Comparison of ENCODE assay signal across 1 fruit fly cellular context in the genomic region with DNA sequence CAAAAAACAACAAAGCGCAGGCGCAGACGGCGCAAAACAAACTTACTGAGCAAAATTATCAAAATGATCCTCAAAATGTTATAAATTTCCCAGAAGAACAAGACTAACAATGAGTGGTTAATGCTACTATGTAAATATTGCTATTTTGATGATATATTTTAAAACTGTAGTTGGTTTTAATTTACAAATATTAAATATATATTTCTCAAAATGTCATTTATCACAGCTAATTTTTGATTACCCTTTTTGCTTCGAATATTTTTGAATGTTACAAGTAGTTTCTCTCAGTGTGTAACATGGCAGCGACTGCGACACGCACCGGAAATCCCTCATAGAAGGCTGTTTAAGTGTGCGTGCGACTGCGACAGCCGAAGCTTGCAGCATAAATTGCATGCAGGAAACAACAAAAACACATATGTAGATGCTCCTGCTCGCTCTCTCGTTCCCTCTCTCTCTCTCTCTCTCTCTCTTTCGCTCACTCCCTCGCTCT.
TF ChIP-seq lines count a peak whose summit lies in the region.

No protein-coding gene starts in this region.

TF ChIP-seq in whole organism, embryonic, 481 proteins besides CTCF, POLR2A, EP300 and RAD21 (continued from another document and continues in another):
- TF ChIP-seq Jarid2 (GFP tag; optimal IDR thresholded peaks at IDR 0.05; lab: Kevin White, UChicago) (no peak), Pdp1 (GFP tag; optimal IDR thresholded peaks at IDR 0.05; lab: Kevin White, UChicago) (no peak), CG8290 (GFP tag; optimal IDR thresholded peaks at IDR 0.05; lab: Kevin White, UChicago) (no peak), CG8290 (tag; optimal IDR thresholded peaks at IDR 0.05; lab: Kevin White, UChicago) (no peak), sna (GFP tag; IDR thresholded peaks at IDR 0.05; lab: Robert Waterston, UW; ENCODE audit: partially characterized antibody) (no peak), Chrac-16 (GFP tag; optimal IDR thresholded peaks at IDR 0.05; lab: Kevin White, UChicago) (no peak), wor (GFP tag; IDR thresholded peaks at IDR 0.05; lab: Robert Waterston, UW) (no peak), CG3281 (GFP tag; optimal IDR thresholded peaks at IDR 0.05; lab: Kevin White, UChicago) (no peak), bcd (GFP tag; optimal IDR thresholded peaks at IDR 0.05; lab: Kevin White, UChicago) (peak; percentile 16), mam (GFP tag; optimal IDR thresholded peaks at IDR 0.05; lab: Kevin White, UChicago) (no peak), CG12155 (GFP tag; optimal IDR thresholded peaks at IDR 0.05; lab: Kevin White, UChicago) (no peak), Meics (GFP tag; optimal IDR thresholded peaks at IDR 0.05; lab: Kevin White, UChicago) (no peak), CG9932 (GFP tag; IDR thresholded peaks at IDR 0.05; lab: Robert Waterston, UW) (no peak), CG4707 (GFP tag; optimal IDR thresholded peaks at IDR 0.05; lab: Kevin White, UChicago) (no peak), CG6654 (GFP tag; optimal IDR thresholded peaks at IDR 0.05; lab: Kevin White, UChicago) (no peak), Taf1 (GFP tag; IDR thresholded peaks at IDR 0.05; lab: Robert Waterston, UW) (no peak), gsb (GFP tag; IDR thresholded peaks at IDR 0.05; lab: Robert Waterston, UW) (no peak), CG34376 (GFP tag; optimal IDR thresholded peaks at IDR 0.05; lab: Kevin White, UChicago) (no peak), ash1 (GFP tag; optimal IDR thresholded peaks at IDR 0.05; lab: Kevin White, UChicago) (no peak), Blimp-1 (GFP tag; optimal IDR thresholded peaks at IDR 0.05; lab: Kevin White, UChicago) (peak; percentile 51), CG10366 (GFP tag; IDR thresholded peaks at IDR 0.05; lab: Robert Waterston, UW) (no peak), CG4404 (GFP tag; IDR thresholded peaks at IDR 0.05; lab: Robert Waterston, UW) (no peak), NFAT (GFP tag; IDR thresholded peaks at IDR 0.05; lab: Robert Waterston, UW) (no peak), CG2202 (tag; optimal IDR thresholded peaks at IDR 0.05; lab: Kevin White, UChicago) (no peak), Bteb2 (GFP tag; optimal IDR thresholded peaks at IDR 0.05; lab: Kevin White, UChicago) (no peak), CG6854 (GFP tag; optimal IDR thresholded peaks at IDR 0.05; lab: Kevin White, UChicago) (no peak), hbn (GFP tag; IDR thresholded peaks at IDR 0.05; lab: Robert Waterston, UW; ENCODE audit: partially characterized antibody) (no peak), Mrtf (GFP tag; IDR thresholded peaks at IDR 0.05; lab: Robert Waterston, UW) (no peak), CG17612 (GFP tag; IDR thresholded peaks at IDR 0.05; lab: Robert Waterston, UW) (no peak), pb (GFP tag; optimal IDR thresholded peaks at IDR 0.05; lab: Kevin White, UChicago) (no peak), CG1233 (GFP tag; optimal IDR thresholded peaks at IDR 0.05; lab: Kevin White, UChicago) (peak; percentile 1), CG9609 (GFP tag; optimal IDR thresholded peaks at IDR 0.05; lab: Kevin White, UChicago) (no peak), Xbp1 (GFP tag; optimal IDR thresholded peaks at IDR 0.05; lab: Kevin White, UChicago) (peak; percentile 28), psq (GFP tag; optimal IDR thresholded peaks at IDR 0.05; lab: Kevin White, UChicago) (no peak), CG2199 (GFP tag; IDR thresholded peaks at IDR 0.05; lab: Robert Waterston, UW) (peak; percentile 57; the same call in 1 of the 3 replicates), CG4424 (GFP tag; optimal IDR thresholded peaks at IDR 0.05; lab: Kevin White, UChicago) (peak; percentile 53), CG12744 (GFP tag; optimal IDR thresholded peaks at IDR 0.05; lab: Kevin White, UChicago) (no peak), tna (GFP tag; IDR thresholded peaks at IDR 0.05; lab: Robert Waterston, UW; ENCODE audit: partially characterized antibody) (no peak), br (optimal IDR thresholded peaks at IDR 0.05; lab: Kevin White, UChicago) (no peak), gce (GFP tag; IDR thresholded peaks at IDR 0.05; lab: Robert Waterston, UW) (no peak), CG9727 (GFP tag; optimal IDR thresholded peaks at IDR 0.05; lab: Kevin White, UChicago) (peak; percentile 52), CG3407 (GFP tag; optimal IDR thresholded peaks at IDR 0.05; lab: Kevin White, UChicago) (peak; percentile 8), CG15011 (GFP tag; optimal IDR thresholded peaks at IDR 0.05; lab: Kevin White, UChicago) (no peak), CG2120 (GFP tag; optimal IDR thresholded peaks at IDR 0.05; lab: Kevin White, UChicago) (no peak), CG34224 (GFP tag; IDR thresholded peaks at IDR 0.05; lab: Robert Waterston, UW; ENCODE audit: partially characterized antibody) (no peak), Spps (tag; optimal IDR thresholded peaks at IDR 0.05; lab: Kevin White, UChicago) (peak; percentile 0), chn (GFP tag; optimal IDR thresholded peaks at IDR 0.05; lab: Kevin White, UChicago) (no peak), CG8765 (GFP tag; IDR thresholded peaks at IDR 0.05; lab: Robert Waterston, UW) (no peak), dati (GFP tag; IDR thresholded peaks at IDR 0.05; lab: Robert Waterston, UW) (0 out of 2 replicates have a peak, but pooled peaks have one; percentile 24), CG12391 (tag; optimal IDR thresholded peaks at IDR 0.05; lab: Kevin White, UChicago) (peak; percentile 50), Hmr (GFP tag; optimal IDR thresholded peaks at IDR 0.05; lab: Kevin White, UChicago) (no peak), pita (GFP tag; optimal IDR thresholded peaks at IDR 0.05; lab: Kevin White, UChicago) (no peak), CG15269 (tag; optimal IDR thresholded peaks at IDR 0.05; lab: Kevin White, UChicago) (peak; percentile 22), fru (optimal IDR thresholded peaks at IDR 0.05; lab: Kevin White, UChicago) (no peak), CG16779 (GFP tag; IDR thresholded peaks at IDR 0.05; lab: Robert Waterston, UW) (no peak), Atf6 (GFP tag; IDR thresholded peaks at IDR 0.05; lab: Robert Waterston, UW) (no peak), CG10543 (GFP tag; optimal IDR thresholded peaks at IDR 0.05; lab: Kevin White, UChicago) (no peak), vfl (GFP tag; optimal IDR thresholded peaks at IDR 0.05; lab: Kevin White, UChicago) (no peak), kay (GFP tag; optimal IDR thresholded peaks at IDR 0.05; lab: Kevin White, UChicago) (no peak), Fer1 (GFP tag; optimal IDR thresholded peaks at IDR 0.05; lab: Kevin White, UChicago) (no peak), CG7745 (tag; optimal IDR thresholded peaks at IDR 0.05; lab: Kevin White, UChicago) (no peak), CG17328 (GFP tag; IDR thresholded peaks at IDR 0.05; lab: Robert Waterston, UW) (peak; percentile 24; the same call in 1 of the 2 replicates), CG11560 (tag; IDR thresholded peaks at IDR 0.05; lab: Robert Waterston, UW) (no peak), exex (tag; optimal IDR thresholded peaks at IDR 0.05; lab: Kevin White, UChicago) (no peak), grn (GFP tag; optimal IDR thresholded peaks at IDR 0.05; lab: Kevin White, UChicago) (no peak), HLHmδ (GFP tag; optimal IDR thresholded peaks at IDR 0.05; lab: Kevin White, UChicago) (peak; percentile 35), CG9876 (GFP tag; optimal IDR thresholded peaks at IDR 0.05; lab: Kevin White, UChicago) (no peak), Atf-2 (GFP tag; optimal IDR thresholded peaks at IDR 0.05; lab: Kevin White, UChicago) (no peak), CG7372 (GFP tag; IDR thresholded peaks at IDR 0.05; lab: Robert Waterston, UW) (no peak), lmd (GFP tag; IDR thresholded peaks at IDR 0.05; lab: Robert Waterston, UW) (peak; percentile 44), B-H2 (GFP tag; optimal IDR thresholded peaks at IDR 0.05; lab: Kevin White, UChicago) (no peak), Antp (GFP tag; optimal IDR thresholded peaks at IDR 0.05; lab: Kevin White, UChicago) (no peak), fd64A (GFP tag; optimal IDR thresholded peaks at IDR 0.05; lab: Kevin White, UChicago) (no peak), zfh1 (GFP tag; IDR thresholded peaks at IDR 0.05; lab: Robert Waterston, UW) (peak; percentile 52; the same call in 1 of the 3 replicates), pnt (GFP tag; optimal IDR thresholded peaks at IDR 0.05; lab: Kevin White, UChicago) (no peak), CG4360 (GFP tag; IDR thresholded peaks at IDR 0.05; lab: Robert Waterston, UW) (peak; percentile 85), sug (tag; optimal IDR thresholded peaks at IDR 0.05; lab: Kevin White, UChicago) (no peak), CG7271 (tag; optimal IDR thresholded peaks at IDR 0.05; lab: Kevin White, UChicago) (no peak), Ravus (GFP tag; IDR thresholded peaks at IDR 0.05; lab: Robert Waterston, UW) (no peak), trem (tag; optimal IDR thresholded peaks at IDR 0.05; lab: Kevin White, UChicago) (peak; percentile 21), sqz (GFP tag; optimal IDR thresholded peaks at IDR 0.05; lab: Kevin White, UChicago) (no peak), chm (GFP tag; IDR thresholded peaks at IDR 0.05; lab: Robert Waterston, UW) (0 out of 2 replicates have a peak, but pooled peaks have one; percentile 36), CG13775 (GFP tag; optimal IDR thresholded peaks at IDR 0.05; lab: Kevin White, UChicago) (no peak), C15 (GFP tag; IDR thresholded peaks at IDR 0.05; lab: Robert Waterston, UW) (no peak), nom (GFP tag; optimal IDR thresholded peaks at IDR 0.05; lab: Kevin White, UChicago) (peak; percentile 7), sc (optimal IDR thresholded peaks at IDR 0.05; lab: Kevin White, UChicago) (no peak), sc (GFP tag; optimal IDR thresholded peaks at IDR 0.05; lab: Kevin White, UChicago) (no peak), CG9215 (GFP tag; IDR thresholded peaks at IDR 0.05; lab: Robert Waterston, UW) (no peak), CG15479 (GFP tag; optimal IDR thresholded peaks at IDR 0.05; lab: Kevin White, UChicago) (peak; percentile 70), ken (GFP tag; IDR thresholded peaks at IDR 0.05; lab: Robert Waterston, UW) (no peak), h (optimal IDR thresholded peaks at IDR 0.05; lab: Kevin White, UChicago) (no peak), al (GFP tag; IDR thresholded peaks at IDR 0.05; lab: Robert Waterston, UW) (no peak), CG11093 (GFP tag; IDR thresholded peaks at IDR 0.05; lab: Robert Waterston, UW) (no peak), zf30C (GFP tag; optimal IDR thresholded peaks at IDR 0.05; lab: Kevin White, UChicago) (peak; percentile 68), zfh2 (GFP tag; optimal IDR thresholded peaks at IDR 0.05; lab: Kevin White, UChicago) (no peak), sens-2 (GFP tag; IDR thresholded peaks at IDR 0.05; lab: Robert Waterston, UW) (no peak), CG5245 (GFP tag; optimal IDR thresholded peaks at IDR 0.05; lab: Kevin White, UChicago) (no peak), p53 (GFP tag; optimal IDR thresholded peaks at IDR 0.05; lab: Kevin White, UChicago) (no peak), CG17361 (GFP tag; IDR thresholded peaks at IDR 0.05; lab: Robert Waterston, UW) (peak; percentile 60), gcm (GFP tag; optimal IDR thresholded peaks at IDR 0.05; lab: Kevin White, UChicago) (no peak), lab (GFP tag; optimal IDR thresholded peaks at IDR 0.05; lab: Kevin White, UChicago) (peak; percentile 12), hb (GFP tag; IDR thresholded peaks at IDR 0.05; lab: Robert Waterston, UW; ENCODE audit: partially characterized antibody) (no peak), GATAe (GFP tag; conservative IDR thresholded peaks at IDR 0.05; lab: Robert Waterston, UW) (no peak), caup (GFP tag; optimal IDR thresholded peaks at IDR 0.05; lab: Kevin White, UChicago; ENCODE audit: severe bottlenecking) (no peak), CG3847 (GFP tag; IDR thresholded peaks at IDR 0.05; lab: Robert Waterston, UW) (no peak), z (GFP tag; IDR thresholded peaks at IDR 0.05; lab: Robert Waterston, UW) (no peak), crol (GFP tag; IDR thresholded peaks at IDR 0.05; lab: Robert Waterston, UW) (0 out of 2 replicates have a peak, but pooled peaks have one; percentile 2), Mes4 (GFP tag; optimal IDR thresholded peaks at IDR 0.05; lab: Kevin White, UChicago) (no peak), bbx (GFP tag; IDR thresholded peaks at IDR 0.05; lab: Robert Waterston, UW; ENCODE audit: partially characterized antibody) (no peak), Gsc (GFP tag; IDR thresholded peaks at IDR 0.05; lab: Robert Waterston, UW) (no peak), Lhr (GFP tag; optimal IDR thresholded peaks at IDR 0.05; lab: Kevin White, UChicago) (peak; percentile 27), CG12104 (GFP tag; optimal IDR thresholded peaks at IDR 0.05; lab: Kevin White, UChicago) (no peak), tap (tag; optimal IDR thresholded peaks at IDR 0.05; lab: Kevin White, UChicago) (no peak), CG6765 (GFP tag; optimal IDR thresholded peaks at IDR 0.05; lab: Kevin White, UChicago) (no peak), CG2129 (GFP tag; IDR thresholded peaks at IDR 0.05; lab: Robert Waterston, UW; ENCODE audit: partially characterized antibody) (no peak), jumu (GFP tag; optimal IDR thresholded peaks at IDR 0.05; lab: Kevin White, UChicago) (no peak), ac (GFP tag; optimal IDR thresholded peaks at IDR 0.05; lab: Kevin White, UChicago) (no peak), dysf (GFP tag; IDR thresholded peaks at IDR 0.05; lab: Robert Waterston, UW) (peak; percentile 38; the same call in 2 of the 3 replicates), CG5180 (GFP tag; optimal IDR thresholded peaks at IDR 0.05; lab: Kevin White, UChicago) (no peak), CG18476 (GFP tag; optimal IDR thresholded peaks at IDR 0.05; lab: Kevin White, UChicago) (peak; percentile 10), CG11456 (GFP tag; IDR thresholded peaks at IDR 0.05; lab: Robert Waterston, UW) (no peak), Dad (GFP tag; optimal IDR thresholded peaks at IDR 0.05; lab: Kevin White, UChicago) (no peak), trh (GFP tag; optimal IDR thresholded peaks at IDR 0.05; lab: Kevin White, UChicago) (no peak), CG4617 (GFP tag; optimal IDR thresholded peaks at IDR 0.05; lab: Kevin White, UChicago; ENCODE audit: borderline replicate concordance) (no peak), YL-1 (GFP tag; optimal IDR thresholded peaks at IDR 0.05; lab: Kevin White, UChicago) (no peak), CG15696 (tag; optimal IDR thresholded peaks at IDR 0.05; lab: Kevin White, UChicago) (peak; percentile 0), CG14667 (GFP tag; IDR thresholded peaks at IDR 0.05; lab: Robert Waterston, UW) (no peak), CG18599 (GFP tag; optimal IDR thresholded peaks at IDR 0.05; lab: Kevin White, UChicago) (peak; percentile 12), CG7357 (GFP tag; IDR thresholded peaks at IDR 0.05; lab: Robert Waterston, UW) (no peak), HLH54F (GFP tag; optimal IDR thresholded peaks at IDR 0.05; lab: Kevin White, UChicago) (no peak), NfI (GFP tag; optimal IDR thresholded peaks at IDR 0.05; lab: Kevin White, UChicago) (no peak)
